Worm (Caenorhabditis elegans) whole organism, young adult: ENCODE results near the gene ttyh-1.
A peak's percentile ranks its signal among the peaks of the same experiment; 100 is the strongest.

Experiments
- B0336.3 ChIP-seq: fragments of 200-800 bp; sonication (Bioruptor generic); IDR thresholded peaks from 2 replicates; pipeline ENCODE4 v1.3.6; 2022; ENCODE audit warnings: missing genetic modification characterization, missing compliant biosample characterization
- F22D6.2 ChIP-seq: sonication (generic microtip); optimal IDR thresholded peaks from 2 replicates; lab custom pipeline; 2016; ENCODE audit warnings: mild to moderate bottlenecking, missing genetic modification characterization, missing compliant biosample characterization
- F37B4.10 ChIP-seq: fragments of 200-800 bp; sonication (Bioruptor generic); IDR thresholded peaks from 2 replicates; pipeline ENCODE4 v1.3.6; 2022; ENCODE audit warnings: missing genetic modification characterization, missing compliant biosample characterization
- F57C9.4 ChIP-seq: sonication (generic microtip); optimal IDR thresholded peaks from 2 replicates; lab custom pipeline; 2017; ENCODE audit warnings: mild to moderate bottlenecking, missing genetic modification characterization, missing compliant biosample characterization
- K12H6.12 ChIP-seq: fragments of 200-800 bp; sonication (Bioruptor generic); optimal IDR thresholded peaks from 2 replicates; lab custom pipeline; 2018; ENCODE audit warnings: mild to moderate bottlenecking, missing genetic modification characterization, missing compliant biosample characterization
- Y53G8AR.9 ChIP-seq: fragments of 200-800 bp; sonication (Bioruptor generic); conservative IDR thresholded peaks from 2 replicates; pipeline ENCODE4 v1.3.6; 2022; ENCODE audit warnings: missing genetic modification reagents, missing genetic modification characterization, missing compliant biosample characterization
- Y67H2A.10 ChIP-seq: fragments of 200-800 bp; sonication (Bioruptor generic); conservative IDR thresholded peaks from 2 replicates; pipeline ENCODE4 v1.3.6; 2022; ENCODE audit warnings: missing genetic modification reagents, missing genetic modification characterization, missing compliant biosample characterization
- aptf-2 ChIP-seq: fragments of 200-800 bp; sonication (Bioruptor generic); conservative IDR thresholded peaks from 2 replicates; pipeline ENCODE4 v1.3.6; 2022; ENCODE audit warnings: missing genetic modification reagents, missing genetic modification characterization, missing compliant biosample characterization
- attf-5 ChIP-seq: fragments of 200-800 bp; sonication (Bioruptor generic); optimal IDR thresholded peaks from 2 replicates; lab custom pipeline; 2018; ENCODE audit warnings: mild to moderate bottlenecking, missing genetic modification characterization, missing compliant biosample characterization
- bed-1 ChIP-seq: fragments of 200-800 bp; sonication (Bioruptor generic); IDR thresholded peaks from 2 replicates; pipeline ENCODE4 v1.3.6; 2022; ENCODE audit warnings: missing genetic modification reagents, missing genetic modification characterization, missing compliant biosample characterization
- bed-2 ChIP-seq: fragments of 200-800 bp; sonication (Bioruptor generic); IDR thresholded peaks from 2 replicates; pipeline ENCODE4 v1.3.6; 2022; ENCODE audit warnings: missing genetic modification reagents, missing genetic modification characterization, missing compliant biosample characterization
- ceh-27 ChIP-seq: fragments of 200-800 bp; sonication (Bioruptor generic); optimal IDR thresholded peaks from 2 replicates; lab custom pipeline; 2018; ENCODE audit warnings: mild to moderate bottlenecking, missing genetic modification characterization, moderate library complexity, missing compliant biosample characterization
- ceh-79 ChIP-seq: sonication (generic microtip); optimal IDR thresholded peaks from 2 replicates; lab custom pipeline; 2017; ENCODE audit warnings: mild to moderate bottlenecking, missing genetic modification characterization, missing compliant biosample characterization
- ceh-91 ChIP-seq: fragments of 200-800 bp; sonication (Bioruptor generic); IDR thresholded peaks from 2 replicates; pipeline ENCODE4 v1.3.6; 2022; ENCODE audit warnings: missing genetic modification reagents, missing genetic modification characterization, missing compliant biosample characterization
- die-1 ChIP-seq: sonication (generic microtip); optimal IDR thresholded peaks from 2 replicates; lab custom pipeline; 2016; ENCODE audit warnings: missing genotype, mild to moderate bottlenecking, missing genetic modification characterization, missing compliant biosample characterization
- dox-1 ChIP-seq: fragments of 200-800 bp; sonication (Bioruptor generic); IDR thresholded peaks from 2 replicates; pipeline ENCODE4 v1.3.6; 2022; ENCODE audit warnings: missing genetic modification reagents, missing genetic modification characterization, missing compliant biosample characterization
- ets-4 ChIP-seq: fragments of 200-800 bp; sonication (Bioruptor generic); optimal IDR thresholded peaks from 2 replicates; lab custom pipeline; 2018; ENCODE audit warnings: mild to moderate bottlenecking, missing genetic modification characterization, missing compliant biosample characterization
- hlh-26 ChIP-seq: fragments of 200-800 bp; sonication (Bioruptor generic); conservative IDR thresholded peaks from 2 replicates; pipeline ENCODE4 v1.3.6; 2022; ENCODE audit warnings: missing genetic modification reagents, missing genetic modification characterization, missing compliant biosample characterization
- hmg-1.2 ChIP-seq: fragments of 200-800 bp; sonication (Bioruptor generic); IDR thresholded peaks from 2 replicates; pipeline ENCODE4 v1.3.6; 2022; ENCODE audit warnings: missing genetic modification reagents, missing genetic modification characterization, missing compliant biosample characterization
- hsf-1 ChIP-seq: fragments of 200-800 bp; sonication (Bioruptor generic); IDR thresholded peaks from 2 replicates; pipeline ENCODE4 v1.3.6; 2022; ENCODE audit warnings: missing genetic modification reagents, missing genetic modification characterization, missing compliant biosample characterization
- let-607 ChIP-seq, 2 experiments: fragments of 200-800 bp in 1 of 2; sonication (Bioruptor generic) in 1 of 2; sonication (generic microtip) in 1 of 2; optimal IDR thresholded peaks; 2 replicates each; lab custom pipeline; 2016 to 2018; ENCODE audit warnings: mild to moderate bottlenecking in 2 of 2, missing compliant biosample characterization in 2 of 2, missing genetic modification characterization in 2 of 2, moderate library complexity in 2 of 2, missing genotype in 1 of 2
- lin-35 ChIP-seq, 3 experiments: fragments of 150-350 bp in 2 of 3; sonication (generic microtip) in 1 of 3; optimal IDR thresholded peaks; 2 replicates each; lab custom pipeline; 2014 to 2018; ENCODE audit warnings: missing biosample characterization in 3 of 3, missing genetic modification characterization in 3 of 3, missing genetic modification reagents in 3 of 3
- lir-1 ChIP-seq: fragments of 200-800 bp; sonication (Bioruptor generic); conservative IDR thresholded peaks from 2 replicates; pipeline ENCODE4 v1.3.6; 2022; ENCODE audit warnings: missing genetic modification reagents, missing genetic modification characterization, missing compliant biosample characterization
- madf-8 ChIP-seq: fragments of 200-800 bp; sonication (Bioruptor generic); conservative IDR thresholded peaks from 2 replicates; pipeline ENCODE4 v1.3.6; 2022; ENCODE audit warnings: missing genetic modification reagents, missing genetic modification characterization, missing compliant biosample characterization
- mel-28 ChIP-seq: sonication (generic microtip); optimal IDR thresholded peaks from 2 replicates; lab custom pipeline; 2016; ENCODE audit warnings: borderline replicate concordance, mild to moderate bottlenecking, missing genetic modification characterization, missing compliant biosample characterization
- nfya-1 ChIP-seq: sonication (generic microtip); optimal IDR thresholded peaks from 2 replicates; lab custom pipeline; 2017; ENCODE audit warnings: antibody characterized with exemption, missing compliant biosample characterization, missing genetic modification characterization, borderline replicate concordance; ENCODE audit not compliant: insufficient read depth
- nfya-2 ChIP-seq: fragments of 200-800 bp; sonication (Bioruptor generic); IDR thresholded peaks from 2 replicates; pipeline ENCODE4 v1.3.6; 2022; ENCODE audit warnings: missing genetic modification reagents, missing genetic modification characterization, missing compliant biosample characterization
- nhr-179 ChIP-seq: sonication (generic microtip); optimal IDR thresholded peaks from 2 replicates; lab custom pipeline; 2016; ENCODE audit warnings: mild to moderate bottlenecking, missing genetic modification characterization, missing compliant biosample characterization
- nhr-80 ChIP-seq: sonication (generic microtip); optimal IDR thresholded peaks from 2 replicates; lab custom pipeline; 2016; ENCODE audit warnings: missing genetic modification characterization, missing compliant biosample characterization
- pbrm-1 ChIP-seq: fragments of 200-800 bp; sonication (Bioruptor generic); IDR thresholded peaks from 2 replicates; pipeline ENCODE4 v1.3.6; 2022; ENCODE audit warnings: missing genetic modification reagents, missing genetic modification characterization, missing compliant biosample characterization
- pha-4 ChIP-seq: fragments of 150-350 bp; sonication (generic microtip); optimal IDR thresholded peaks from 2 replicates; lab custom pipeline; 2014; ENCODE audit warnings: missing biosample characterization, missing genetic modification reagents, missing genetic modification characterization
- rcor-1 ChIP-seq: fragments of 200-800 bp; sonication (Bioruptor generic); IDR thresholded peaks from 2 replicates; pipeline ENCODE4 v1.3.6; 2022; ENCODE audit warnings: missing genetic modification reagents, missing genetic modification characterization, missing compliant biosample characterization
- snpc-1.3 ChIP-seq: sonication (generic microtip); optimal IDR thresholded peaks from 2 replicates; lab custom pipeline; 2017; ENCODE audit warnings: missing genetic modification characterization, mild to moderate bottlenecking, missing compliant biosample characterization, antibody characterized with exemption, moderate library complexity, missing genotype, missing genetic modification reagents; ENCODE audit not compliant: insufficient read depth
- tbx-9 ChIP-seq: sonication (generic microtip); optimal IDR thresholded peaks from 2 replicates; lab custom pipeline; 2016; ENCODE audit warnings: borderline replicate concordance, missing genetic modification characterization, inconsistent platforms, missing compliant biosample characterization
- ztf-22 ChIP-seq: fragments of 200-800 bp; sonication (Bioruptor generic); optimal IDR thresholded peaks from 2 replicates; lab custom pipeline; 2018; ENCODE audit warnings: mild to moderate bottlenecking, missing genetic modification characterization, moderate library complexity, missing compliant biosample characterization
- ztf-3 ChIP-seq: fragments of 200-800 bp; sonication (Bioruptor generic); optimal IDR thresholded peaks from 2 replicates; lab custom pipeline; 2018; ENCODE audit warnings: mild to moderate bottlenecking, missing genetic modification characterization, missing compliant biosample characterization

The ttyh-1 gene

DNA sequence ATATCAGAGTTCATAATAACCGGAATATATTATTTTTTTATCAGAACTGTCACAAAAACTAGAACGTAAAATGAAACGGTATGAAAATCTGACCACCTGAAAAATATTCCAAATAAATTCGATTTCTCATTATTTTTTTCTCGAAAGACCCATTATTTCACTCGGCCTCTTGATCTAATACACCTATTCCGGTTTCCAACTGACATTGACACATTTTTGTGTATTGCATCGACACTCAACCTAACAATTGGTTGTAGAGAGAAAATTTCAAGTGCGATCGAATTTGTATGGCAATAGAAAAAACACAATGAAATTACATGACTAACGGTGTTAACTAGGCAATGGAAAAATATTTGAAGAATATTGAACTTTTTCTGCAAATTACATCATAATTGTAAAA, 17.4 kb downstream of the ttyh-1 start:
- no peak for TF ChIP-seq bed-2
- no peak for TF ChIP-seq hsf-1 (GFP tag; lab: Robert Waterston, UW)
- no peak for TF ChIP-seq pha-4 (tag; lab: Kevin White, UChicago)
- TF ChIP-seq ceh-79 (tag; lab: Kevin White, UChicago), result no peak
- TF ChIP-seq K12H6.12 (tag; lab: Kevin White, UChicago), result no peak
- TF ChIP-seq let-607 (tag; optimal IDR thresholded peaks at IDR 0.05; lab: Kevin White, UChicago), result no peak
- TF ChIP-seq lir-1 (GFP tag; lab: Robert Waterston, UW), result no peak
- no peak for TF ChIP-seq B0336.3 (GFP tag; lab: Robert Waterston, UW)
- TF ChIP-seq F37B4.10, result no peak
- no peak for TF ChIP-seq attf-5 (GFP tag; lab: Kevin White, UChicago)
- no peak for TF ChIP-seq ets-4 (GFP tag; lab: Kevin White, UChicago)
- TF ChIP-seq madf-8 (GFP tag; lab: Robert Waterston, UW), result no peak
- no peak for TF ChIP-seq aptf-2 (GFP tag; lab: Robert Waterston, UW)
- no peak for TF ChIP-seq ztf-22 (GFP tag; lab: Kevin White, UChicago)

DNA sequence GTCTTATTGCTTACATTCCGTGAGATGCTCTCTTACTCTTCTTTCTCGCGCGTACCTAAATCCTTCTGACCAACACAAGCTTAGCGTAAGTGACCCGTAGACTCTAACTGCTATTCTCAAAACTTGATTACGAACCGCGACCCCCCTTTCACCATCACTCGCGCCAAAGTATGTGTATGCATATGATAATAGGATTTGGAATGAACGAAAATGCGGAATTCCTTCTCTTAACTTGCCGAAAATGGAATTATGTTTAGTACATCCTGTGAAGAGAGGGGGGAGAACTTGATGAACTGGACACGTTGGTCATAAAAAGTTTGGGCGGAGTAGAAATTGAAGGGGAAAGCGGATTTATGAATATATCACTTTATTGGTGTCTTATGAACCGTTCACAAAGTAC, 18.4 kb downstream of the ttyh-1 start:
- no peak for TF ChIP-seq pbrm-1 (GFP tag; lab: Robert Waterston, UW)
- TF ChIP-seq ceh-27 (GFP tag; lab: Kevin White, UChicago), result peak; percentile 26

DNA sequence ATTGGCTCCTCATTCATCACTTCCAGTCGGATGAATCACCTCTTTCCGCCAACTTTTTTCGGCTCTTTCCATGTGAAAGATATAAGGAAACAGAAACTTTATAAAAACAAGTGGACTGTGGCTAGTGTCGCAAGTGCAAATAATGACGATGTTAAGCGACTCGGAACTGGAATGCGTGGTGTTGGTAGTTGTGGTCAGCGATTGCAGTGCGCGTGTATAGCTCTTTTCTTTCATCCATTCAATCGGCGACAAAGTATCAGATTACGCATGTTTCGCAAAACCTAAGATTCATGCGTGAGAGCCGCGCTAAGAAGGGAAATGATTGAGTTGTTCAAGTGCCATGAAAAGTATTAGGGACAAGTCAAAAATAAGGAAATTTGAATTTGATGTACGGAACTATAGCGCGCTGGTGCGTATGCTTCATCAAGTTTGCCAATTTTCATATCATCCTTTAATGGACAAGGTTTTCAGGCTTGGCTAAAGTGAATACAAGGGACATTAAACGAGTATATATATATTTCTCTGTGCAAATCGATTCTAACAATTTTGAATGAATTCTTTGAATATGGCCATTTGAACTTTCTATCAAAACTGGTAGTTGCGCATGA, 19.3 kb downstream of the ttyh-1 start:
- no peak for TF ChIP-seq rcor-1
- no peak for TF ChIP-seq ceh-91 (GFP tag; lab: Robert Waterston, UW)
- TF ChIP-seq dox-1 (GFP tag; lab: Robert Waterston, UW), result no peak
- no peak for TF ChIP-seq tbx-9
- TF ChIP-seq ztf-3, result no peak
- TF ChIP-seq lin-35 (GFP tag; optimal IDR thresholded peaks at IDR 0.05; lab: Kevin White, UChicago), result no peak
- no peak for TF ChIP-seq hmg-1.2
- TF ChIP-seq hlh-26, result no peak
- TF ChIP-seq, all 124 proteins: peak for 0

DNA sequence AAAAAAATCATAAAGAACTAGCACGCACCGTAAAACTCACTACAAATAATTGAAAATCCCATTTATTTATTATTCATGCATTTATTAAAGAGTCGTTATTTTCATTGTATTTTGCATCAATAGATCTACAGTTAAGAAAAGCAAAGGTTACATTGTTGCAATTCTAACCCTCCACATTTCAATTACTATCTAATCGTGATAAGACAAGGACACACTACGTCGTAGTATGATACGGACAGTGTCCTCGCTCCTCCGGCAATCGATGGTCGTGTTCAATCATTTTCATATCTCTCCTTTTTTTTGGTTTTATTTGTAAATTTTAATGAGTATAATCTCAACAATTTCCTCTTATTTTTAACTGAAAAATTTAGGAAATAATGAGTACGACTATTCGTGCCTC, 24.4 kb downstream of the ttyh-1 start, which contains the start of gene prx-12:
prx-12 (plus strand) TSS at position 371 of the 400 bp plus-strand sequence.
- TF ChIP-seq die-1 (tag; lab: Kevin White, UChicago) (no peak), nhr-80 (peak; percentile 59)
- TF ChIP-seq, all 124 proteins: peak for 1

DNA sequence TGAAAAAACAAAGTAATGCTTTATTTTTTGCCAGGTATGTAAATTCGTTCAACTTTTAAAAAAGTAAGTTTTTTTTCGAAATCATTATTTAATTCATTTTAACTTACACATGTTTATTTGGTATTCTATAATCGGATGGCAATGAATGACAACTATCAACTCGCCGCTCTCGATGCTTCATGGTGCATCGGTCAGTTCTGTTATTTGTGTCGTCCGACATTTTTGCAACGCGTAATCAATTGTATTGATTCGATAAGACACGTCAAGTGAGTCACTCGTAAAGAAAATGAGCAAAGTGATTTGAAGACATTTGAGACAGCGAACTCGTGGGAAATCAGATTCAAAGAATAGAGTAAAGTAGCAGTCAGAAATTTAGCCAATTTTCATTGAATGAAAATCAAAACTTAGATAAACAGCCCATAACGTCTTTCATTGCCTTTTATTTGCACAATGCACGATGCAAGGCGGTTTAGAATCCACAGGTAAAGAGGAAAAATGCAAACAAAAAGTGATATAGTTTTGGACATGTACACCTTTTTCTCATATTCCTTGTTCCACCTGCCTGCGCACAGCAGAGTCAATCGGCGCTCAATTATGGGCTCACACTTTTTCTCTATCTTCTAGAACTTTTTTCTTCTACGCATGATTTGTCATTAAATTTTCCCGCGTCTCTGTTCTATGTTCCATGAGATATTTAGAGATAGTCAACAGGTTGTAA, 32.1 kb downstream of the ttyh-1 start:
- TF ChIP-seq mel-28 (tag; lab: Kevin White, UChicago) (no peak), nhr-80 (peak; percentile 69)

DNA sequence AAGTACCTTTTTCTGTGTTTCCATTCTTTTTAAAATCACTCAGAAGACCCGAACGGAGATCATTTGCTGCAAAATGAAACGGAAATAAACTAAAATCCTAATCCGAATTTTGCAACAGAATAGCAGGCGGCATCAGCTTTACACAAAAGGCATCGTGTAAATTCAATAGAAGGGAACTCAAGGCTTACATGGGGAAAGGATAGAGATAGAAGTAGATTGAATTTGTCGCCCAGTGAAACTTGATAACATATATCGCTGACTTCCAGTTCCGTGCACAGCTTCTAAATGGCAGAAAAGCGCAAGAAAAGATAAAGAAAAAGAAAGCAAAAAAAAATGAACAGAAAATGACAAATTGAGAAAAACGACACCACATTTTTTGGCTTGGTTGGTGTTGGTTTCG, 37.4 kb downstream of the ttyh-1 start, which contains the start of gene slo-2:
slo-2 (minus strand) TSS at position 24 of the 400 bp plus-strand sequence.
- TF ChIP-seq F22D6.2, result no peak
- no peak for TF ChIP-seq Y67H2A.10 (GFP tag; lab: Robert Waterston, UW)
- TF ChIP-seq Y53G8AR.9, result no peak
- no peak for TF ChIP-seq attf-5 (GFP tag; lab: Kevin White, UChicago)
- TF ChIP-seq nfya-2 (GFP tag; lab: Robert Waterston, UW), result no peak
- no peak for TF ChIP-seq snpc-1.3 (tag; lab: Kevin White, UChicago)
- TF ChIP-seq ceh-27 (GFP tag; lab: Kevin White, UChicago), result no peak
- TF ChIP-seq lir-1 (GFP tag; lab: Robert Waterston, UW), result no peak
- TF ChIP-seq nhr-179 (tag; lab: Kevin White, UChicago), result no peak
- TF ChIP-seq ztf-3, result no peak
- no peak for TF ChIP-seq F57C9.4 (tag; lab: Kevin White, UChicago)
- TF ChIP-seq nfya-1 (tag; lab: Kevin White, UChicago), result no peak
- TF ChIP-seq bed-1 (GFP tag; lab: Robert Waterston, UW), result no peak
